Fruit fly (Drosophila melanogaster): ENCODE results near the gene rictor.

rictor gene

DNA sequence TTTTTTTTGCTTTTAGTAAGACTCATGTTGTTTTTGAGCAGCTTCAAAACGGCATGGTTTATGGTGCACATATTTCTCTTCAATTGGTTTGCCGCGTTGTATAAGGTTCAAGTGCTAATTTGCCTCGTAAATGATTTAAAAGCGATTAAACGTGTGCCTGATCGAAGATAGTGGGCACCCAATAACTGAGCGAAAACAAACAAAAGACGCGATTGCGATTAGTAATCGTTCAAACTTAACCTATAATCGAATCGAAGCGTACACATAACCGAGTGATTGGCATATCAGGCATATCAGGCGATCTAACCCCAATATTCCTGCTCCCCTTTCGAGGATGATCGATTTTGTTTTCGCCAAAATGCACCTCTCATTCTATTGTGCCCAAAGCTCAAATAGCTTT lies 33.0 kb upstream of the rictor start:
- TF ChIP-seq vri (GFP tag; optimal IDR thresholded peaks at IDR 0.05) (peak; percentile 78), fd59A (GFP tag; optimal IDR thresholded peaks at IDR 0.05) (no peak), svp (GFP tag) (peak; percentile 43)

dm6 chrX:19293320-19293719 lies 32.3 kb upstream of the rictor start:
- TF ChIP-seq CG11294 (GFP tag; IDR thresholded peaks at IDR 0.05) (no peak), CG34406 (GFP tag; optimal IDR thresholded peaks at IDR 0.05) (no peak), CG32006 (GFP tag; optimal IDR thresholded peaks at IDR 0.05) (no peak), fkh (GFP tag; optimal IDR thresholded peaks at IDR 0.05) (peak; percentile 1), Sox14 (GFP tag; optimal IDR thresholded peaks at IDR 0.05) (no peak), Eip78C (GFP tag) (peak; percentile 14), Lpt (GFP tag; optimal IDR thresholded peaks at IDR 0.05) (no peak), cyc (GFP tag; optimal IDR thresholded peaks at IDR 0.05) (no peak), vri (GFP tag; optimal IDR thresholded peaks at IDR 0.05) (peak; percentile 73), Hr39 (GFP tag; optimal IDR thresholded peaks at IDR 0.05) (no peak), acj6 (GFP tag; optimal IDR thresholded peaks at IDR 0.05) (no peak), Ets96B (tag; optimal IDR thresholded peaks at IDR 0.05) (no peak), CG15336 (GFP tag; IDR thresholded peaks at IDR 0.05) (no peak)

- TF ChIP-seq vri (GFP tag; optimal IDR thresholded peaks at IDR 0.05), result peak; percentile 68
- no peak for TF ChIP-seq OdsH (GFP tag; optimal IDR thresholded peaks at IDR 0.05)
Observed at dm6 chrX:19291780-19292605, 31.0 kb upstream of the rictor start.

dm6 chrX:19289318-19289970 lies 28.4 kb upstream of the rictor start:
- TF ChIP-seq CG9139 (GFP tag; optimal IDR thresholded peaks at IDR 0.05) (peak; percentile 94), fd85E (GFP tag; optimal IDR thresholded peaks at IDR 0.05) (peak; percentile 90), Eip75B (GFP tag; optimal IDR thresholded peaks at IDR 0.05) (peak; percentile 96), CG3032 (tag; optimal IDR thresholded peaks at IDR 0.05) (peak; percentile 93), Ets96B (tag; optimal IDR thresholded peaks at IDR 0.05) (peak; percentile 92), dsx (GFP tag; optimal IDR thresholded peaks at IDR 0.05; ENCODE audit: poor library complexity, severe bottlenecking) (peak; percentile 96), pdm3 (GFP tag; optimal IDR thresholded peaks at IDR 0.05) (peak; percentile 98), Lpt (GFP tag; optimal IDR thresholded peaks at IDR 0.05) (peak; percentile 90), lz (GFP tag; optimal IDR thresholded peaks at IDR 0.05) (peak; percentile 98), CG8119 (GFP tag; IDR thresholded peaks at IDR 0.05) (peak; percentile 94), Ets21C (GFP tag; optimal IDR thresholded peaks at IDR 0.05) (peak; percentile 97), CG7368 (GFP tag; optimal IDR thresholded peaks at IDR 0.05) (peak; percentile 97), CG6854 (GFP tag; optimal IDR thresholded peaks at IDR 0.05) (peak; percentile 97), spab (GFP tag; optimal IDR thresholded peaks at IDR 0.05) (peak; percentile 92), CG11762 (GFP tag; optimal IDR thresholded peaks at IDR 0.05; ENCODE audit: insufficient read depth) (peak; percentile 94), acj6 (GFP tag; optimal IDR thresholded peaks at IDR 0.05) (peak; percentile 96), Sox15 (GFP tag; optimal IDR thresholded peaks at IDR 0.05) (peak; percentile 97), fkh (GFP tag; optimal IDR thresholded peaks at IDR 0.05) (no peak), Hr38 (GFP tag; optimal IDR thresholded peaks at IDR 0.05) (peak; percentile 81), vri (GFP tag; optimal IDR thresholded peaks at IDR 0.05) (peak; percentile 95), ss (GFP tag; optimal IDR thresholded peaks at IDR 0.05) (peak; percentile 94 to 97), CG6792 (GFP tag; optimal IDR thresholded peaks at IDR 0.05) (peak; percentile 98), cyc (GFP tag; optimal IDR thresholded peaks at IDR 0.05) (peak; percentile 99), salr (GFP tag; optimal IDR thresholded peaks at IDR 0.05) (peak; percentile 61 to 94), CG10669 (GFP tag; optimal IDR thresholded peaks at IDR 0.05) (peak; percentile 97), CG6163 (GFP tag; IDR thresholded peaks at IDR 0.05) (peak; percentile 98), net (GFP tag; optimal IDR thresholded peaks at IDR 0.05) (peak; percentile 95), esn (GFP tag; optimal IDR thresholded peaks at IDR 0.05) (peak; percentile 98), CG3919 (GFP tag; optimal IDR thresholded peaks at IDR 0.05) (peak; percentile 98), Hr4 (GFP tag; optimal IDR thresholded peaks at IDR 0.05) (peak; percentile 95), Gug (GFP tag; IDR thresholded peaks at IDR 0.05) (peak; percentile 92), CG15336 (GFP tag; IDR thresholded peaks at IDR 0.05) (peak; percentile 95), CG34406 (GFP tag; optimal IDR thresholded peaks at IDR 0.05) (peak; percentile 95), dac (GFP tag; optimal IDR thresholded peaks at IDR 0.05) (peak; percentile 92)
